Fruit fly (Drosophila melanogaster) whole organism, adult: ENCODE results near the gene kumpel.

Experiments
- CG11617 ChIP-seq: fragments of 200-800 bp; sonication (Bioruptor generic); optimal IDR thresholded peaks from 2 replicates; lab custom pipeline; 2017; ENCODE audit warnings: mild to moderate bottlenecking, missing biosample characterization, missing genetic modification reagents, missing genetic modification characterization
- CG1620 ChIP-seq: fragments of 200-800 bp; sonication (Bioruptor generic); optimal IDR thresholded peaks from 2 replicates; lab custom pipeline; 2016; ENCODE audit warnings: missing biosample characterization, missing genetic modification characterization
- CG5204 ChIP-seq: fragments of 200-800 bp; sonication (Bioruptor generic); optimal IDR thresholded peaks from 2 replicates; lab custom pipeline; 2016; ENCODE audit warnings: missing biosample characterization, missing genetic modification characterization
- bab1 ChIP-seq: fragments of 200-800 bp; sonication (Bioruptor generic); optimal IDR thresholded peaks from 3 replicates; lab custom pipeline; 2019; ENCODE audit warnings: missing biosample characterization, mild to moderate bottlenecking, missing genetic modification characterization, moderate library complexity
- pad ChIP-seq: fragments of 200-800 bp; sonication (Bioruptor generic); optimal IDR thresholded peaks from 3 replicates; lab custom pipeline; 2017; ENCODE audit warnings: missing biosample characterization, missing genetic modification characterization, mild to moderate bottlenecking, moderate library complexity, missing genetic modification reagents

DNA sequence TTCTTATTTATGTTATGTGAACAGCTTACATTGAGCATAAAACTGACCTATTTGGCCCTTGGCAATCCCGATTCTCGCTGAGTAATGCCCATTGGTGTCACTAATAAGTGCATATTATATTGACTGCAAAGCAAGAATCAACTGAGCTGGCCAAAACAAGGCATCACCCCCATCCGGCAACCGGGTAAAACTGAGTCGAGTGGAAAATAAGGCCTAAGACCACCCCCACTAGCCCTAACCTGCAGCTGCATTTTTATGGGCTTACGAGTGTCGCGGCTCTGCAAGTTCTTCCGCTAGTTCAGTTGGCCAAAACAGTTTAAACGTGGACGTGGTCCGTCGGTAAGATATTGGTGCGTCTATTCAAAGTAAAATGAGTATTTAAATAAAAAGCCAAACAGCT lies 54.9 kb downstream of the kumpel start, which contains the start of gene boss:
- TF ChIP-seq bab1 (GFP tag; lab: Kevin White, UChicago) (no peak), CG11617 (no peak), CG5204 (GFP tag; lab: Kevin White, UChicago) (no peak), pad (GFP tag; lab: Kevin White, UChicago) (no peak), CG1620 (GFP tag; lab: Kevin White, UChicago) (no peak)
